Worm (Caenorhabditis elegans): Measurements from ENCODE around the gene ugt-12.

- TF ChIP-seq flh-1 (GFP tag; optimal IDR thresholded peaks at IDR 0.05) = no peak
- no peak for TF ChIP-seq ztf-11 (tag; optimal IDR thresholded peaks at IDR 0.05)
- no peak for TF ChIP-seq pha-4 (tag; optimal IDR thresholded peaks at IDR 0.05)
- no peak for TF ChIP-seq unc-62 (GFP tag; optimal IDR thresholded peaks at IDR 0.05)
- TF ChIP-seq nhr-28 (tag; optimal IDR thresholded peaks at IDR 0.05) = no peak
- TF ChIP-seq mep-1 (tag; optimal IDR thresholded peaks at IDR 0.05) = no peak
- no peak for TF ChIP-seq elt-1 (tag; optimal IDR thresholded peaks at IDR 0.05; ENCODE audit: borderline replicate concordance, insufficient read depth)
Observed at ce11 chrV:4913853-4914252, 24.4 kb upstream of the ugt-12 start.

All from whole organism, mixed stage, embryonic.